Worm (Caenorhabditis elegans) whole organism, young adult: Measurements from ENCODE around the gene C08B6.6.

Experiments used
- ama-1 ChIP-seq, 3 experiments: fragments of 150-350 bp in 1 of 3; sonication (generic microtip) in 2 of 3; optimal IDR thresholded peaks; 2 replicates each; lab custom pipeline; 2014 to 2018; ENCODE audit warnings: missing biosample characterization in 2 of 3, missing genetic modification characterization in 2 of 3, missing genetic modification reagents in 2 of 3
- bed-2 ChIP-seq: fragments of 200-800 bp; sonication (Bioruptor generic); IDR thresholded peaks from 2 replicates; pipeline ENCODE4 v1.3.6; 2022; ENCODE audit warnings: missing genetic modification reagents, missing genetic modification characterization, missing compliant biosample characterization
- cebp-1 ChIP-seq, 2 experiments: fragments of 200-800 bp in 1 of 2; sonication (Bioruptor generic) in 1 of 2; sonication (generic microtip) in 1 of 2; IDR thresholded peaks in 1 of 2; optimal IDR thresholded peaks in 1 of 2; 2 replicates each; pipeline versions ENCODE4 v1.3.6 to Lab custom; 2017 to 2022; ENCODE audit warnings: missing compliant biosample characterization in 2 of 2, missing genetic modification characterization in 2 of 2, mild to moderate bottlenecking in 1 of 2, missing genetic modification reagents in 1 of 2, moderate library complexity in 1 of 2
- chd-7 ChIP-seq: sonication (generic microtip); optimal IDR thresholded peaks from 2 replicates; lab custom pipeline; 2016; ENCODE audit warnings: mild to moderate bottlenecking, missing genetic modification characterization, moderate library complexity, missing compliant biosample characterization
- ekl-4 ChIP-seq: fragments of 200-800 bp; sonication (Bioruptor generic); IDR thresholded peaks from 2 replicates; pipeline ENCODE4 v1.3.6; 2022; ENCODE audit warnings: missing genetic modification reagents, missing genetic modification characterization, missing compliant biosample characterization
- lsl-1 ChIP-seq: fragments of 200-800 bp; sonication (Bioruptor generic); optimal IDR thresholded peaks from 2 replicates; lab custom pipeline; 2018; ENCODE audit warnings: mild to moderate bottlenecking, missing genetic modification characterization, moderate library complexity, missing compliant biosample characterization
- nhr-179 ChIP-seq: sonication (generic microtip); optimal IDR thresholded peaks from 2 replicates; lab custom pipeline; 2016; ENCODE audit warnings: mild to moderate bottlenecking, missing genetic modification characterization, missing compliant biosample characterization

- no peak for TF ChIP-seq ekl-4 (GFP tag; lab: Robert Waterston, UW)
- no peak for TF ChIP-seq chd-7 (tag; lab: Kevin White, UChicago)
- no peak for TF ChIP-seq ama-1 (optimal IDR thresholded peaks at IDR 0.05; lab: Kevin White, UChicago)
- TF ChIP-seq ama-1 (GFP tag; optimal IDR thresholded peaks at IDR 0.05; lab: Kevin White, UChicago) = no peak
- no peak for TF ChIP-seq lsl-1 (GFP tag; lab: Kevin White, UChicago)
- TF ChIP-seq bed-2 = no peak
- TF ChIP-seq nhr-179 (tag; lab: Kevin White, UChicago) = no peak
- no peak for TF ChIP-seq cebp-1 (GFP tag; IDR thresholded peaks at IDR 0.05; lab: Robert Waterston, UW)
- no peak for TF ChIP-seq cebp-1 (tag; optimal IDR thresholded peaks at IDR 0.05; lab: Kevin White, UChicago)
Measured at ce11 chrV:10105412-10105811, 18.0 kb upstream of the C08B6.6 start, which contains the start of gene C08B6.2.
